Fruit fly (Drosophila melanogaster): Measurements from ENCODE around the gene sun.

sun gene

DNA sequence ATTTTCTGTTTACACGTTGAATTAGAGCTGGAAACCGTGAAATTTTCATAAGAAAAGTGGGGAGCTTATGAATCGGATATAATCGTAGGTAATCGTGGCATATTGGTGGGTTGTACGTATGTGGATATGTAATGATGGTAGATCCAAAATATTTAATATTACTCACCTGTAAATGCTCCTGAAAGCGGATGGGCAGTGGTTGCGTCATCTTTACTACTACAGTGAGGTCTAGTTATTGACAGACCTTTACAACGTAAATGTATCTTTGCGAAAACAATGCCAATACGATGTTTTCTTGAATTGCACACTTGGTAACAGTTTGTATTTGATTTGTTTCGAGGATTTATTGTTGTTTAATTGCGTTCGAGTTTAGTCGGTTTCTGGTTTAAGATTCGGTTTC is 15.1 kb downstream of the sun start:
- TF ChIP-seq sage (GFP tag; optimal IDR thresholded peaks at IDR 0.05) (no peak), h (GFP tag; optimal IDR thresholded peaks at IDR 0.05) (no peak), HLH106 (tag; optimal IDR thresholded peaks at IDR 0.05) (no peak), N (GFP tag; optimal IDR thresholded peaks at IDR 0.05) (no peak), brk (GFP tag; optimal IDR thresholded peaks at IDR 0.05) (no peak), ey (GFP tag; optimal IDR thresholded peaks at IDR 0.05) (no peak), CG9705 (GFP tag; optimal IDR thresholded peaks at IDR 0.05) (no peak), Vsx2 (GFP tag; optimal IDR thresholded peaks at IDR 0.05; ENCODE audit: partially characterized antibody) (no peak), Jra (GFP tag; optimal IDR thresholded peaks at IDR 0.05) (no peak), Hnf4 (GFP tag; optimal IDR thresholded peaks at IDR 0.05) (no peak), Rel (GFP tag; optimal IDR thresholded peaks at IDR 0.05) (no peak), Rel (tag; optimal IDR thresholded peaks at IDR 0.05) (no peak), dl (GFP tag; optimal IDR thresholded peaks at IDR 0.05; ENCODE audit: insufficient read depth in 1 of 2, partially characterized antibody in 2 of 2) (no peak)

DNA sequence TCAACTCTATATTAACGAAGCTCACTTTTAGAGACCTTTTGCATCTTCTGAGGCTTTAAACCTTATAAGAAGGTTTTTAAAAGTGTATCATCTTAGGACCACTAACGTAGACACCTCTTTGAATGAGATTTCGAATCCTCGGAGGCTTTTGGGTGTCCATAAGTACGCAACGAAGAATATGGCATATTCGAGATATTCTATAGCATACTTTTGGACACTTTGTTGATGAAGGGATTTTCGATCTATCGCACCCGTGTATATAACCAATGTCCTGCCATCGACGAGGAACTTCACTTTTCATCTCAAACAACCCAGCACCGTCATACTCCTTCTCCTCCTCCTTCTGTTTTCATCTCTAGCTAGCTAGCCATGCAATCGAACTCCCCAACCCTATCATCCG is 26.7 kb downstream of the sun start:
- no peak for TF ChIP-seq CG9705 (GFP tag; optimal IDR thresholded peaks at IDR 0.05)
- TF ChIP-seq lola (GFP tag; optimal IDR thresholded peaks at IDR 0.05): no peak
- no peak for TF ChIP-seq dl (GFP tag; optimal IDR thresholded peaks at IDR 0.05; ENCODE audit: insufficient read depth in 1 of 2, partially characterized antibody in 2 of 2)
- TF ChIP-seq tai (GFP tag; optimal IDR thresholded peaks at IDR 0.05): no peak
- TF ChIP-seq Vsx2 (GFP tag; optimal IDR thresholded peaks at IDR 0.05; ENCODE audit: partially characterized antibody): no peak
- no peak for TF ChIP-seq Hr78 (GFP tag; optimal IDR thresholded peaks at IDR 0.05)
- no peak for TF ChIP-seq Myc (optimal IDR thresholded peaks at IDR 0.05)
- TF ChIP-seq h (GFP tag; optimal IDR thresholded peaks at IDR 0.05): no peak
- no peak for TF ChIP-seq sage (GFP tag; optimal IDR thresholded peaks at IDR 0.05)
- TF ChIP-seq CG32264 (GFP tag; optimal IDR thresholded peaks at IDR 0.05): no peak
- TF ChIP-seq foxo (GFP tag; optimal IDR thresholded peaks at IDR 0.05): no peak
- no peak for TF ChIP-seq ey (GFP tag; optimal IDR thresholded peaks at IDR 0.05)
- no peak for TF ChIP-seq psq (GFP tag; optimal IDR thresholded peaks at IDR 0.05)
- TF ChIP-seq rgr (GFP tag; optimal IDR thresholded peaks at IDR 0.05): no peak
- TF ChIP-seq CrebA (GFP tag; optimal IDR thresholded peaks at IDR 0.05; ENCODE audit: borderline replicate concordance): no peak
- TF ChIP-seq Sp1 (GFP tag; optimal IDR thresholded peaks at IDR 0.05): no peak
- TF ChIP-seq Dif (GFP tag; optimal IDR thresholded peaks at IDR 0.05; ENCODE audit: partially characterized antibody): no peak
- TF ChIP-seq Rel (GFP tag; optimal IDR thresholded peaks at IDR 0.05): no peak
- TF ChIP-seq Rel (tag; optimal IDR thresholded peaks at IDR 0.05): no peak
- no peak for TF ChIP-seq OdsH (GFP tag; optimal IDR thresholded peaks at IDR 0.05)

DNA sequence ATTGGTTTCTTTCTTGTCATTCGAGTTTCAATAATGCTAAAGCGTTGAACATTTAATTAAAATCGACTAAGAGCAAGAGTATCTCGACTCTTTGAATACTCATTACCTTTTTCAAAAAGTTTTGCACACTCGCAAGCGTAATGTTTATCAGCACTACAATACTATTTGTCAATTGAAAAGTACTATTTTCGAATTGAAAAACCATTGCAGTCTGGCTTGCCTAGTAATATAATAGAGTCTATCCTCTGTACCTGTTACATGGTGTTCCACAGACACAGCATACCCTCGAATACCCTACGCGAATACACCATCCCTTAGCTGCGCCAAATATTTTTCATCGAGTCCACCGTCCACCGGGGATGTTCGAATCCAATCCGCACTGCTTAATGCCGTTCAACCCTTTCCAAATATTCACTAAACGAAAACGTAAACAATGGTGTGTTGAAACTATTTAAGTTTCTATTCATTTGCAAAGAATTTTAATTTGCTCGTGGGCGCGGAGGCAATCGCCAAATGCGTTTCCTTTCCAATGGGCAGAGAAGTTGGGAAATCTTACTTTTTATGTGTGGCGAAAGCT is 30.4 kb downstream of the sun start:
- no peak for TF ChIP-seq tai (GFP tag; optimal IDR thresholded peaks at IDR 0.05)
- peak in 1 of 2 experiments; percentile 20 for TF ChIP-seq foxo (GFP tag; optimal IDR thresholded peaks at IDR 0.05)
- TF ChIP-seq woc (GFP tag; optimal IDR thresholded peaks at IDR 0.05): peak; percentile 34
- no peak for TF ChIP-seq Dfd (GFP tag; optimal IDR thresholded peaks at IDR 0.05)
- TF ChIP-seq HLH106 (tag; optimal IDR thresholded peaks at IDR 0.05): peak; percentile 5
- TF ChIP-seq fru (GFP tag; optimal IDR thresholded peaks at IDR 0.05): no peak

DNA sequence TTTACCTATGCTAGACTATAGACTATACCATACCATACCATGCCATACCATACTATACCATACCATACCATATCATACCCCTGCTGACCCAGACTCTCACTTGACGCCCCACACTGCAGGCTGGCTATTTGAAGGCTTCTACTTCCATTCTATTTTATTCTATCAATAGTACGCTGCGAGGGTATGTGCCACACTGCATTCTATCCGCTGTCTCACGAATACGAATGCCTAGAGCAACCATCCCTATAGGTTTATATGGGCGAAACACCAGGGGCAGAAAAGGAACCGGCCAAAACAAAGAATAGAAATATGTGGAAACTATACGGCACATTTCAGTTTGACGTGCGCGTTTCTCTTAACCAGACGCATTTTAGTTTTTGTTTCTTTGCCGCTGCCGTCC is 31.2 kb downstream of the sun start:
- TF ChIP-seq Dfd (GFP tag; optimal IDR thresholded peaks at IDR 0.05) (no peak), HLH106 (tag; optimal IDR thresholded peaks at IDR 0.05) (no peak), Hr83 (GFP tag; optimal IDR thresholded peaks at IDR 0.05; ENCODE audit: poor library complexity, severe bottlenecking) (no peak), foxo (GFP tag; optimal IDR thresholded peaks at IDR 0.05) (no peak), CG9705 (GFP tag; optimal IDR thresholded peaks at IDR 0.05) (no peak), Abd-B (GFP tag; optimal IDR thresholded peaks at IDR 0.05) (no peak), dl (GFP tag; optimal IDR thresholded peaks at IDR 0.05; ENCODE audit: insufficient read depth in 1 of 2, partially characterized antibody in 2 of 2) (no peak)

DNA sequence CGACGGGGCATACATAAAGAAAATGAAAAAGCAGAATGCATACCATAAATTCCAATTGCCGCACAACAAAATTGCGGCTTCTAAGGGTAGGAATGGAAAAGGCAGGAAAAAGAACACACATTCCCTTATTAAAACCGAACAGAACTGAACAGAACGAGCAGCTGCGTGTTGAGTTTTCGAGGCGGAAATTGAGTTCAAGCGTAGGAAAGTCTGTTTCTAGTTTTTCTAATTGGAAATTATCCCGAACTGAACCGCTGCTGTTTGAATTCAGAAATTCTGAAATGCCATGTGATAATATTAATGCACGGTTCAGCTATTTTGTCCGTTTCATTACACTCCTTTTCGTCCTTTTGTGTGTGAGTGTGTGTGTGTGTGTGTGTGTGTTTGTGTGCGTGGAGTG is 32.2 kb downstream of the sun start:
- TF ChIP-seq Abd-B (GFP tag; optimal IDR thresholded peaks at IDR 0.05) (no peak), Dfd (GFP tag; optimal IDR thresholded peaks at IDR 0.05) (peak; percentile 36)
